Fruit fly (Drosophila melanogaster) whole organism, embryonic: ENCODE results near the gene CG10068.

Experiments
- CG10654 ChIP-seq: fragments of 200-800 bp; sonication (Bioruptor generic); optimal IDR thresholded peaks from 2 replicates; lab custom pipeline; 2016; ENCODE audit warnings: missing biosample characterization, missing genetic modification characterization
- CG11504 ChIP-seq: fragments of 200-800 bp; sonication (Bioruptor generic); optimal IDR thresholded peaks from 3 replicates; lab custom pipeline; 2019; ENCODE audit warnings: missing biosample characterization, mild to moderate bottlenecking, missing genetic modification characterization, moderate library complexity
- CG15011 ChIP-seq: fragments of 200-800 bp; sonication (Bioruptor generic); optimal IDR thresholded peaks from 3 replicates; lab custom pipeline; 2018; ENCODE audit warnings: missing biosample characterization, mild to moderate bottlenecking, missing genetic modification characterization
- CG15073 ChIP-seq: fragments of 200-800 bp; sonication (Bioruptor generic); optimal IDR thresholded peaks from 2 replicates; lab custom pipeline; 2016; ENCODE audit warnings: missing biosample characterization, missing genetic modification characterization
- CG1603 ChIP-seq: fragments of 200-800 bp; sonication (Bioruptor generic); optimal IDR thresholded peaks from 2 replicates; lab custom pipeline; 2019; ENCODE audit warnings: missing biosample characterization, mild to moderate bottlenecking, missing genetic modification characterization, moderate library complexity
- CG17385 ChIP-seq: fragments of 200-800 bp; sonication (Bioruptor generic); optimal IDR thresholded peaks from 3 replicates; lab custom pipeline; 2018; ENCODE audit warnings: missing biosample characterization, mild to moderate bottlenecking, missing genetic modification characterization
- CG33557 ChIP-seq: fragments of 200-800 bp; sonication (Bioruptor generic); optimal IDR thresholded peaks from 2 replicates; lab custom pipeline; 2019; ENCODE audit warnings: missing biosample characterization, mild to moderate bottlenecking, missing genetic modification characterization, moderate library complexity
- CG34422 ChIP-seq: fragments of 200-800 bp; sonication (Bioruptor generic); IDR thresholded peaks from 3 replicates; pipeline ENCODE4 v1.3.6; 2022; ENCODE audit warnings: missing biosample characterization, missing genetic modification characterization
- CG4282 ChIP-seq: fragments of 200-800 bp; sonication (Bioruptor generic); optimal IDR thresholded peaks from 2 replicates; lab custom pipeline; 2016; ENCODE audit warnings: missing biosample characterization, missing genetic modification characterization
- CG4360 ChIP-seq: fragments of 200-800 bp; sonication (Bioruptor generic); IDR thresholded peaks from 2 replicates; pipeline ENCODE4 v1.3.6; 2022; ENCODE audit warnings: missing biosample characterization, missing genetic modification characterization
- CG6254 ChIP-seq: fragments of 200-800 bp; sonication (Bioruptor generic); optimal IDR thresholded peaks from 3 replicates; lab custom pipeline; 2017; ENCODE audit warnings: mild to moderate bottlenecking, missing biosample characterization, missing genetic modification reagents, missing genetic modification characterization
- CG8924 ChIP-seq: fragments of 200-800 bp; optimal IDR thresholded peaks from 3 replicates; lab custom pipeline; 2019; ENCODE audit warnings: missing biosample characterization, mild to moderate bottlenecking, missing genetic modification characterization, moderate library complexity
- CG9609 ChIP-seq: fragments of 200-800 bp; sonication (Bioruptor generic); optimal IDR thresholded peaks from 3 replicates; lab custom pipeline; 2016; ENCODE audit warnings: missing biosample characterization, missing genetic modification characterization
- CTCF ChIP-seq: fragments of 200-800 bp; sonication (Bioruptor generic); optimal IDR thresholded peaks from 2 replicates; lab custom pipeline; 2017; ENCODE audit warnings: missing biosample characterization, mild to moderate bottlenecking, missing genetic modification characterization, moderate library complexity
- D ChIP-seq, 2 experiments: fragments of 200-800 bp in 1 of 2; fragments of >200 bp in 1 of 2; sonication (Bioruptor generic) in 1 of 2; optimal IDR thresholded peaks; 2 replicates in 1 of 2; 3 replicates in 1 of 2; lab custom pipeline; 2017; ENCODE audit warnings: mild to moderate bottlenecking in 1 of 2, missing biosample characterization in 1 of 2, missing genetic modification characterization in 1 of 2, missing genetic modification reagents in 1 of 2
- Dll ChIP-seq: fragments of 200-800 bp; sonication (Bioruptor generic); IDR thresholded peaks from 4 replicates; pipeline ENCODE4 v1.3.6; 2022; ENCODE audit warnings: missing biosample characterization, missing genetic modification characterization; ENCODE audit not compliant: partially characterized antibody
- E2f1 ChIP-seq: fragments of 200-800 bp; sonication (Bioruptor generic); IDR thresholded peaks from 2 replicates; pipeline ENCODE4 v1.3.6; 2022; ENCODE audit warnings: missing biosample characterization, missing genetic modification characterization
- Hey ChIP-seq: fragments of 200-800 bp; sonication (Bioruptor generic); optimal IDR thresholded peaks from 3 replicates; lab custom pipeline; 2018; ENCODE audit warnings: missing biosample characterization, mild to moderate bottlenecking, missing genetic modification characterization
- Kr ChIP-seq: fragments of 200-800 bp; sonication (Bioruptor generic); optimal IDR thresholded peaks from 2 replicates; lab custom pipeline; 2017; ENCODE audit warnings: missing biosample characterization, mild to moderate bottlenecking, missing genetic modification characterization
- Trl ChIP-seq, 3 experiments: fragments of >200 bp in 2 of 3; fragments of 200-800 bp in 1 of 3; sonication (Bioruptor generic) in 1 of 3; optimal IDR thresholded peaks; 2 replicates in 1 of 3; 3 replicates in 2 of 3; lab custom pipeline; 2016 to 2017; ENCODE audit warnings: missing biosample characterization in 1 of 3, missing genetic modification characterization in 1 of 3
- YL-1 ChIP-seq: fragments of 200-800 bp; sonication (Bioruptor generic); optimal IDR thresholded peaks from 3 replicates; lab custom pipeline; 2017; ENCODE audit warnings: missing biosample characterization, mild to moderate bottlenecking, missing genetic modification characterization
- ac ChIP-seq: fragments of 200-800 bp; sonication (Bioruptor generic); optimal IDR thresholded peaks from 3 replicates; lab custom pipeline; 2017; ENCODE audit warnings: missing biosample characterization, mild to moderate bottlenecking, missing genetic modification characterization
- ara ChIP-seq: fragments of 200-800 bp; sonication (Bioruptor generic); IDR thresholded peaks from 2 replicates; pipeline ENCODE4 v1.3.6; 2022; ENCODE audit warnings: missing biosample characterization, missing genetic modification characterization
- bsh ChIP-seq, 2 experiments: fragments of 200-800 bp; sonication (Bioruptor generic); optimal IDR thresholded peaks; 2 replicates each; lab custom pipeline; 2017 to 2018; ENCODE audit warnings: mild to moderate bottlenecking in 2 of 2, missing biosample characterization in 2 of 2, missing genetic modification characterization in 2 of 2, moderate library complexity in 1 of 2
- cad ChIP-seq: fragments of >200 bp; optimal IDR thresholded peaks from 2 replicates; lab custom pipeline; 2017; ENCODE audit warnings: missing biosample characterization, missing genetic modification characterization
- chinmo ChIP-seq: fragments of 200-800 bp; sonication (Bioruptor generic); IDR thresholded peaks from 4 replicates; pipeline ENCODE4 v1.3.6; 2022; ENCODE audit warnings: missing biosample characterization, missing genetic modification characterization; ENCODE audit not compliant: partially characterized antibody
- chn ChIP-seq: fragments of 200-800 bp; sonication (Bioruptor generic); optimal IDR thresholded peaks from 2 replicates; lab custom pipeline; 2016; ENCODE audit warnings: missing biosample characterization, missing genetic modification characterization
- crc ChIP-seq: fragments of 200-800 bp; sonication (Bioruptor generic); optimal IDR thresholded peaks from 2 replicates; lab custom pipeline; 2016; ENCODE audit warnings: missing biosample characterization, missing genetic modification characterization
- cwo ChIP-seq: fragments of 200-800 bp; sonication (Bioruptor generic); optimal IDR thresholded peaks from 3 replicates; lab custom pipeline; 2017; ENCODE audit warnings: missing biosample characterization, missing genetic modification characterization, mild to moderate bottlenecking, moderate library complexity, missing genetic modification reagents
- dysf ChIP-seq: fragments of 200-800 bp; sonication (Bioruptor generic); IDR thresholded peaks from 3 replicates; pipeline ENCODE4 v1.3.6; 2022; ENCODE audit warnings: missing biosample characterization, missing genetic modification characterization
- gfzf ChIP-seq: fragments of 200-800 bp; sonication (Bioruptor generic); optimal IDR thresholded peaks from 2 replicates; lab custom pipeline; 2016; ENCODE audit warnings: missing biosample characterization, mild to moderate bottlenecking, missing genetic modification characterization, moderate library complexity
- grau ChIP-seq: fragments of 200-800 bp; optimal IDR thresholded peaks from 3 replicates; lab custom pipeline; 2019; ENCODE audit warnings: missing biosample characterization, mild to moderate bottlenecking, missing genetic modification characterization, moderate library complexity
- hth ChIP-seq: fragments of >200 bp; optimal IDR thresholded peaks from 2 replicates; lab custom pipeline; 2017; ENCODE audit warnings: inconsistent platforms
- jing ChIP-seq: fragments of 200-800 bp; sonication (Bioruptor generic); optimal IDR thresholded peaks from 2 replicates; lab custom pipeline; 2018; ENCODE audit warnings: missing biosample characterization, mild to moderate bottlenecking, missing genetic modification characterization
- kni ChIP-seq: fragments of 200-800 bp; sonication (Bioruptor generic); optimal IDR thresholded peaks from 3 replicates; lab custom pipeline; 2017; ENCODE audit warnings: mild to moderate bottlenecking, missing biosample characterization, missing genetic modification reagents, missing genetic modification characterization
- nerfin-1 ChIP-seq: fragments of 200-800 bp; sonication (Bioruptor generic); optimal IDR thresholded peaks from 3 replicates; lab custom pipeline; 2019; ENCODE audit warnings: missing biosample characterization, mild to moderate bottlenecking, missing genetic modification characterization, moderate library complexity
- nmo ChIP-seq: fragments of 200-800 bp; sonication (Bioruptor generic); optimal IDR thresholded peaks from 2 replicates; lab custom pipeline; 2018; ENCODE audit warnings: missing biosample characterization, mild to moderate bottlenecking, missing genetic modification characterization, moderate library complexity
- pros ChIP-seq: fragments of 200-800 bp; sonication (Bioruptor generic); optimal IDR thresholded peaks from 3 replicates; lab custom pipeline; 2019; ENCODE audit warnings: missing biosample characterization, mild to moderate bottlenecking, missing genetic modification characterization, moderate library complexity
- schlank ChIP-seq: fragments of 200-800 bp; sonication (Bioruptor generic); optimal IDR thresholded peaks from 2 replicates; lab custom pipeline; 2018; ENCODE audit warnings: missing biosample characterization, mild to moderate bottlenecking, missing genetic modification characterization
- sens ChIP-seq: fragments of 200-800 bp; sonication (Bioruptor generic); peaks from one replicate; lab custom pipeline; 2016; ENCODE audit warnings: missing biosample characterization, missing genetic modification characterization
- slou ChIP-seq: fragments of 200-800 bp; sonication (Bioruptor generic); optimal IDR thresholded peaks from 3 replicates; lab custom pipeline; 2016; ENCODE audit warnings: missing biosample characterization, missing genetic modification characterization
- so ChIP-seq: fragments of 200-800 bp; sonication (Bioruptor generic); IDR thresholded peaks from 3 replicates; pipeline ENCODE4 v1.3.6; 2022; ENCODE audit warnings: missing biosample characterization, missing genetic modification characterization
- tll ChIP-seq, 2 experiments: fragments of 200-800 bp in 1 of 2; fragments of >200 bp in 1 of 2; sonication (Bioruptor generic) in 1 of 2; optimal IDR thresholded peaks; 2 replicates each; lab custom pipeline; 2017 to 2019; ENCODE audit warnings: missing biosample characterization in 2 of 2, missing genetic modification characterization in 2 of 2, mild to moderate bottlenecking in 1 of 2, moderate library complexity in 1 of 2
- toy ChIP-seq: fragments of 200-800 bp; sonication (Bioruptor generic); IDR thresholded peaks from 2 replicates; pipeline ENCODE4 v1.3.6; 2022; ENCODE audit warnings: missing biosample characterization, missing genetic modification characterization
- vvl ChIP-seq: fragments of 200-800 bp; sonication (Bioruptor generic); IDR thresholded peaks from 2 replicates; pipeline ENCODE4 v1.3.6; 2022; ENCODE audit warnings: missing biosample characterization, missing genetic modification characterization
- yki ChIP-seq: fragments of >200 bp; optimal IDR thresholded peaks from 3 replicates; lab custom pipeline; 2018
- z ChIP-seq: fragments of 200-800 bp; sonication (Bioruptor generic); IDR thresholded peaks from 3 replicates; pipeline ENCODE4 v1.3.6; 2022; ENCODE audit warnings: missing biosample characterization, missing genetic modification characterization
- zen ChIP-seq: fragments of 200-800 bp; sonication (Bioruptor generic); optimal IDR thresholded peaks from 3 replicates; lab custom pipeline; 2018; ENCODE audit warnings: missing biosample characterization, mild to moderate bottlenecking, missing genetic modification characterization, moderate library complexity

CG10068 gene

dm6 chr3R:7111206-7111858 lies 16.5 kb downstream of the CG10068 start:
- TF ChIP-seq cwo (GFP tag; lab: Kevin White, UChicago) = no peak
- TF ChIP-seq CG6254 = peak; percentile 27
- TF ChIP-seq kni (GFP tag; lab: Kevin White, UChicago) = peak; percentile 5
- TF ChIP-seq jing (GFP tag; lab: Kevin White, UChicago) = no peak
- no peak for TF ChIP-seq bsh (GFP tag; optimal IDR thresholded peaks at IDR 0.05; lab: Kevin White, UChicago)
- TF ChIP-seq CG4360 (GFP tag; lab: Robert Waterston, UW) = peak; percentile 63
- TF ChIP-seq slou (GFP tag; lab: Kevin White, UChicago) = no peak
- no peak for TF ChIP-seq CG1603 (tag; lab: Kevin White, UChicago)
- no peak for TF ChIP-seq ara (GFP tag; lab: Robert Waterston, UW)
- TF ChIP-seq pros (GFP tag; lab: Kevin White, UChicago) = peak; percentile 44
- TF ChIP-seq CG9609 (GFP tag; lab: Kevin White, UChicago) = no peak
- peak; percentile 72 for TF ChIP-seq Hey (tag; lab: Kevin White, UChicago)
- TF ChIP-seq D (optimal IDR thresholded peaks at IDR 0.05; lab: Kevin White, UChicago) = peak; percentile 41
- no peak for TF ChIP-seq D (GFP tag; optimal IDR thresholded peaks at IDR 0.05; lab: Kevin White, UChicago)
- TF ChIP-seq CG34422 = no peak
- no peak for TF ChIP-seq CG15073 (GFP tag; lab: Kevin White, UChicago)
- peak in 1 of 2 experiments; percentile 98 for TF ChIP-seq tll (GFP tag; optimal IDR thresholded peaks at IDR 0.05; lab: Kevin White, UChicago)
- TF ChIP-seq E2f1 (GFP tag; lab: Robert Waterston, UW) = no peak
- TF ChIP-seq CG10654 (GFP tag; lab: Kevin White, UChicago) = no peak
- TF ChIP-seq so (GFP tag; lab: Robert Waterston, UW) = no peak
- TF ChIP-seq gfzf = no peak
- TF ChIP-seq grau = no peak
- peak; percentile 96 for TF ChIP-seq cad
- TF ChIP-seq YL-1 (GFP tag; lab: Kevin White, UChicago) = no peak
- TF ChIP-seq sens = peak; percentile 30
- TF ChIP-seq dysf (GFP tag; lab: Robert Waterston, UW) = no peak
- TF ChIP-seq vvl (GFP tag; lab: Robert Waterston, UW) = no peak
- no peak for TF ChIP-seq nmo (GFP tag; lab: Kevin White, UChicago)
- no peak for TF ChIP-seq CG15011 (GFP tag; lab: Kevin White, UChicago)
- peak; percentile 63 for TF ChIP-seq nerfin-1 (tag; lab: Kevin White, UChicago)
- no peak for TF ChIP-seq CG4282 (GFP tag; lab: Kevin White, UChicago)

dm6 chr3R:7109760-7110303 lies 18.0 kb downstream of the CG10068 start:
- peak in 1 of 2 experiments; percentile 50 for TF ChIP-seq bsh (GFP tag; optimal IDR thresholded peaks at IDR 0.05; lab: Kevin White, UChicago)
- TF ChIP-seq schlank (tag; lab: Kevin White, UChicago) = no peak
- no peak for TF ChIP-seq crc (GFP tag; lab: Kevin White, UChicago)
- peak; percentile 22 for TF ChIP-seq nerfin-1 (tag; lab: Kevin White, UChicago)
- peak; percentile 62 for TF ChIP-seq chn (GFP tag; lab: Kevin White, UChicago)
- peak; percentile 19 for TF ChIP-seq ac (GFP tag; lab: Kevin White, UChicago)
- TF ChIP-seq CG4360 (GFP tag; lab: Robert Waterston, UW) = peak; percentile 96
- TF ChIP-seq Trl (optimal IDR thresholded peaks at IDR 0.05; lab: Kevin White, UChicago) = peak; percentile 81 to 96
- no peak for TF ChIP-seq Trl (GFP tag; optimal IDR thresholded peaks at IDR 0.05; lab: Kevin White, UChicago)
- TF ChIP-seq CG8924 (tag; lab: Kevin White, UChicago) = peak; percentile 14
- TF ChIP-seq Dll = 0 out of 4 replicates have a peak, but pooled peaks have one; percentile 20
- peak; percentile 31 for TF ChIP-seq Kr (GFP tag; lab: Kevin White, UChicago)
- peak; percentile 70 for TF ChIP-seq CG17385
- TF ChIP-seq chinmo = peak; percentile 78; the same call in 1 of the 4 replicates
- no peak for TF ChIP-seq CG33557
- TF ChIP-seq toy (GFP tag; lab: Robert Waterston, UW) = no peak
- peak; percentile 25 for TF ChIP-seq CG11504 (tag; lab: Kevin White, UChicago)
- TF ChIP-seq yki = peak; percentile 71
- TF ChIP-seq hth (lab: Kevin White, UChicago) = no peak
- peak; percentile 68 for TF ChIP-seq cad
- TF ChIP-seq pros (GFP tag; lab: Kevin White, UChicago) = peak; percentile 78
- no peak for TF ChIP-seq CTCF
- TF ChIP-seq zen (tag; lab: Kevin White, UChicago) = peak; percentile 43
- peak; percentile 61; the same call in 1 of the 3 replicates for TF ChIP-seq z (GFP tag; lab: Robert Waterston, UW)
- peak; percentile 71 for TF ChIP-seq kni (GFP tag; lab: Kevin White, UChicago)
